Worm (Caenorhabditis elegans) whole organism, mixed stage, embryonic: Measurements from ENCODE around the gene rsp-7.

Source experiments
- M03D4.4 ChIP-seq: sonication (generic microtip); optimal IDR thresholded peaks from 2 replicates; lab custom pipeline; 2017; ENCODE audit warnings: mild to moderate bottlenecking, missing genetic modification characterization, missing compliant biosample characterization
- blmp-1 ChIP-seq: fragments of 150-350 bp; optimal IDR thresholded peaks from 2 replicates; lab custom pipeline; 2014; ENCODE audit warnings: missing biosample characterization, missing genetic modification characterization
- ces-1 ChIP-seq: fragments of 150-350 bp; optimal IDR thresholded peaks from 2 replicates; lab custom pipeline; 2014; ENCODE audit warnings: missing biosample characterization, missing genetic modification reagents, missing genetic modification characterization
- elt-1 ChIP-seq: sonication (generic microtip); optimal IDR thresholded peaks from 2 replicates; lab custom pipeline; 2017; ENCODE audit warnings: missing genetic modification characterization, mild to moderate bottlenecking, missing compliant biosample characterization, antibody characterized with exemption, moderate library complexity, borderline replicate concordance; ENCODE audit not compliant: insufficient read depth
- lin-13 ChIP-seq: fragments of 150-350 bp; optimal IDR thresholded peaks from 2 replicates; lab custom pipeline; 2014; ENCODE audit warnings: missing biosample characterization, missing genetic modification characterization
- lsy-2 ChIP-seq: fragments of 150-350 bp; optimal IDR thresholded peaks from 2 replicates; lab custom pipeline; 2014; ENCODE audit warnings: missing biosample characterization, missing genetic modification characterization
- nhr-12 ChIP-seq: fragments of 150-350 bp; optimal IDR thresholded peaks from 2 replicates; lab custom pipeline; 2014; ENCODE audit warnings: missing biosample characterization, missing genetic modification characterization
- nhr-237 ChIP-seq: fragments of 150-350 bp; optimal IDR thresholded peaks from 2 replicates; lab custom pipeline; 2014; ENCODE audit warnings: missing biosample characterization, missing genetic modification characterization
- nhr-28 ChIP-seq: fragments of 150-350 bp; optimal IDR thresholded peaks from 2 replicates; lab custom pipeline; 2014; ENCODE audit warnings: missing biosample characterization, missing genetic modification characterization
- snpc-4 ChIP-seq: fragments of 150-350 bp; optimal IDR thresholded peaks from 2 replicates; lab custom pipeline; 2014; ENCODE audit warnings: missing biosample characterization, missing genetic modification characterization
- unc-39 ChIP-seq: fragments of 150-350 bp; optimal IDR thresholded peaks from 2 replicates; lab custom pipeline; 2014; ENCODE audit warnings: missing biosample characterization, missing genetic modification characterization
- ztf-11 ChIP-seq: fragments of 150-350 bp; optimal IDR thresholded peaks from 2 replicates; lab custom pipeline; 2014; ENCODE audit warnings: missing biosample characterization, missing genetic modification characterization

ce11 chrII:10662279-10662678, 3.3 kb downstream of the rsp-7 start:
- TF ChIP-seq ztf-11 = no peak
- no peak for TF ChIP-seq nhr-237 (tag; lab: Kevin White, UChicago)
- no peak for TF ChIP-seq nhr-12 (tag; lab: Kevin White, UChicago)
- no peak for TF ChIP-seq lsy-2
- no peak for TF ChIP-seq snpc-4 (tag; lab: Kevin White, UChicago)
- no peak for TF ChIP-seq M03D4.4 (tag; lab: Kevin White, UChicago)
- no peak for TF ChIP-seq blmp-1 (tag; lab: Kevin White, UChicago)
- TF ChIP-seq ces-1 (GFP tag; lab: Kevin White, UChicago) = no peak
- TF ChIP-seq lin-13 (tag; lab: Kevin White, UChicago) = no peak
- TF ChIP-seq unc-39 (tag; lab: Kevin White, UChicago) = no peak
- no peak for TF ChIP-seq nhr-28
- no peak for TF ChIP-seq elt-1 (tag; lab: Kevin White, UChicago)
